Fruit fly (Drosophila melanogaster): Measurements from ENCODE around the gene CG9222.

DNA sequence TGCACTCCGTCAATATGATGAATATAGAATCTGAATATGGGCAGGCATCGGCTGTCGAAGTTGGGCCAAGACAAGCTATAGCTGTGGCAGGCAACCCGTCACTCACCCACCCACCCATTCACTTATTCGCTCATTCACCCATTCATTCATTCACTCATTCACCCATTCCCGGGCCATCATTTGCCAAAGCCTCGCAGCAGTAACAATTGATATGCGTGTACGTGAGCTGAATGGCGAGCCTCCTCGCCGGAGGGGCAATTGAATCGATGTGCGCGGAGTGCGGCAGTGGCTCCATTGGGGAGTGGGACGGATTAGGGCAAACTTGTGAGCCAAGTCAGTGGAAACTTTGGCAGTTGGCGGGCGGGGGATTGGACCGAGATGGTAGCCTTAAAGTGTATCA, 45.6 kb downstream of the CG9222 start:
- TF ChIP-seq bab1 (GFP tag; optimal IDR thresholded peaks at IDR 0.05) (no peak), CG7101 (tag; optimal IDR thresholded peaks at IDR 0.05) (no peak), kay (GFP tag; ENCODE audit: borderline replicate concordance) (no peak), CG12768 (GFP tag; optimal IDR thresholded peaks at IDR 0.05) (no peak), CG14711 (tag; optimal IDR thresholded peaks at IDR 0.05) (no peak), CG7045 (GFP tag; optimal IDR thresholded peaks at IDR 0.05) (no peak), Crg-1 (GFP tag; optimal IDR thresholded peaks at IDR 0.05) (no peak), Clk (GFP tag; optimal IDR thresholded peaks at IDR 0.05) (no peak), cic (GFP tag; optimal IDR thresholded peaks at IDR 0.05) (no peak), pad (GFP tag; optimal IDR thresholded peaks at IDR 0.05) (no peak), cnc (optimal IDR thresholded peaks at IDR 0.05) (no peak), CG1620 (GFP tag; optimal IDR thresholded peaks at IDR 0.05) (no peak), toe (GFP tag; optimal IDR thresholded peaks at IDR 0.05) (no peak), CG11617 (GFP tag; optimal IDR thresholded peaks at IDR 0.05) (no peak)

All from whole organism, adult.